Worm (Caenorhabditis elegans): ENCODE measurements around the gene fbxa-88.

Gene fbxa-88

DNA sequence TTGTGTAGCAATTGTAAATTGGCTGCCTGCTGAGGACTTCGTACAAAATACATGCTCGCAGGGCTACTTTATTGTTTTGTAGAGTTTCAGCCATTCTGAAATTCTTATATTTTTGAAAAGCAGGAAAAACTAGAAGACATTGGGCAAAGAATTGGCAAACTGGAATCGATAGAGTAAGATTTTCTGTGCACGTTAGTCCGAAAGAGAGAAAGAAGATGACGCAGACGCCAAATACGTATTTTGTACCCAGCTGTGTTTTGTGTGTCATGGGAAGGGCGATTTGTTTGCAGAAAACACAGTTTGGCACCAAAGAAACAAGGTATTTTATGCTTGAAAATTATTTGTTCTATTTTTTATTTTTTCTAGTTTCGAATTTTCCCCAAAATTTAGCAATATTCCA is 15.5 kb downstream of the fbxa-88 start, which contains the start of gene fbxa-143:
TSS of gene fbxa-143 (minus strand) at position 101 of the 400 bp plus-strand sequence.
- TF ChIP-seq ceh-13 (GFP tag; optimal IDR thresholded peaks at IDR 0.05) (no peak), hmg-4 (GFP tag; optimal IDR thresholded peaks at IDR 0.05) (no peak), hmbx-1 (tag; optimal IDR thresholded peaks at IDR 0.05) (no peak), ama-1 (optimal IDR thresholded peaks at IDR 0.05) (no peak), flt-1 (GFP tag; IDR thresholded peaks at IDR 0.05) (no peak), sea-1 (GFP tag; conservative IDR thresholded peaks at IDR 0.05) (no peak), ets-7 (tag; optimal IDR thresholded peaks at IDR 0.05) (no peak), tbx-37 (GFP tag; conservative IDR thresholded peaks at IDR 0.05) (no peak), aly-1 (tag; optimal IDR thresholded peaks at IDR 0.05) (no peak)

DNA sequence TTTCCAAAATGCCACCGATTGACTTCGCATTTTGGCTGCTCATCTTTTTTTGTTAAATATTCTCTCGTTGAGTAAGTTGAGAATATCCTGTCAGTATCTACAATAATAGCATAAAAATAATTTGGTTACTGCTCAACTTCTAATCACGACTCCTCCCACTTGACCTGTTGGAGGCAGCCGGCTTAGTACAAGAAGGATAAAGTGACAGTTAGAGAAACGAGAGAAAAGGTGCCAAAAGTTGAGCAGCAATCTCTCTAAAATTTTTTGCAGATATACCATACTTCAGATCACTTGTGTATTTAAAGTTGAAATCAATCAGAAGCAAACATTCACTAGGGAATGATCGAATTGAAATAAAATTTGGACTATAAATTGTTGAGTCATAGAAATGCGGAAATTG is 18.2 kb downstream of the fbxa-88 start, which contains the start of gene nhr-111:
TSS of gene nhr-111 (minus strand) at position 101 of the 400 bp plus-strand sequence.
- TF ChIP-seq tbx-37 (GFP tag; conservative IDR thresholded peaks at IDR 0.05) (no peak), F13C5.2 (tag; optimal IDR thresholded peaks at IDR 0.05) (no peak)

DNA sequence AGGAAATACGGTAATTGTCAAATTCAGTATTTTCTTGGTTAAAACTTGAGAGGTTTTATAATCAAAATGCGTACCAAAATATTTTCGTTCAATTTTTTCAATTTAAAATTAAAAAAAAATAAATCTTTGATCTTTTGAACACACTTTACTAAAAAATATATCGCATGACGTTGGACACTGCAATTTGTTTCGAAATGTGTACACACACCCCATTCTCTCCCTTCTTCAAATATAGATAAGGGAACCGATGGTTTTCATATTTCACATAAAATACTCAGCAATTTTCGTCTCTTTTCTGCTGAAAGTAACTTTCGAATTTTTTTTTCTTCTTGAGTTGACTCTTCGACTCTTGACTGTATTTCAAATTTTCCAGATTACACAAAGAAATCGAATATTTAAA is 21.5 kb downstream of the fbxa-88 start:
- TF ChIP-seq tbx-37 (GFP tag; conservative IDR thresholded peaks at IDR 0.05) (no peak), tra-4 (tag; optimal IDR thresholded peaks at IDR 0.05) (no peak), tbx-11 (GFP tag; IDR thresholded peaks at IDR 0.05) (no peak)

DNA sequence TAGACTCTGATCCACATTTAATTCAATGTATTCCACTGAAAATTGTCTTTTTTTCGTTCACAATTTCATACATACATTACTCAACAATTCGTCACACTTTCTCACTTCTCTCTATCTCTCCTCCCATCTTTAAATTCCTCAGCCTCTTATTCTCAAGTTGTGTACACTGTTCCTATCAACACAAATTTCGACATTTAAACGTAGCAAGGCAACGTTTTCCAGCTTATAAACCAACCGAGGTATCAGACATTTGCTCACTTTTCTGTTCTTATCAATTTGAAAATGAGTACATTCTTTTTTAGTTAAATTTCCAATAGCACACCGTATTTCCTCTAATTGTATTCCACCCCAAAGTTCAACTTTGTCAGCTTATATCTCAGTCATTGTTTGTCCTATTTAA is 22.0 kb downstream of the fbxa-88 start, which contains the start of gene skr-3:
TSS of gene skr-3 (plus strand) at position 163 of the 400 bp plus-strand sequence.
- TF ChIP-seq hnd-1 (tag; optimal IDR thresholded peaks at IDR 0.05), result no peak
- TF ChIP-seq sea-1 (GFP tag; conservative IDR thresholded peaks at IDR 0.05), result no peak
- TF ChIP-seq scrt-1 (GFP tag; IDR thresholded peaks at IDR 0.05), result no peak
- TF ChIP-seq tbx-11 (GFP tag; IDR thresholded peaks at IDR 0.05), result no peak
- TF ChIP-seq pes-1 (GFP tag; IDR thresholded peaks at IDR 0.05), result no peak
- TF ChIP-seq tra-4 (tag; optimal IDR thresholded peaks at IDR 0.05), result no peak
- TF ChIP-seq ceh-13 (GFP tag; optimal IDR thresholded peaks at IDR 0.05), result no peak
- TF ChIP-seq B0310.2 (tag; optimal IDR thresholded peaks at IDR 0.05), result no peak
- TF ChIP-seq F13C5.2 (tag; optimal IDR thresholded peaks at IDR 0.05), result no peak
- no peak for TF ChIP-seq hmg-4 (GFP tag; optimal IDR thresholded peaks at IDR 0.05)
- no peak for TF ChIP-seq aly-1 (tag; optimal IDR thresholded peaks at IDR 0.05)
- TF ChIP-seq ceh-36 (tag; optimal IDR thresholded peaks at IDR 0.05), result no peak
- no peak for TF ChIP-seq flt-1 (GFP tag; IDR thresholded peaks at IDR 0.05)
- TF ChIP-seq hmbx-1 (tag; optimal IDR thresholded peaks at IDR 0.05), result no peak
- no peak for TF ChIP-seq ama-1 (optimal IDR thresholded peaks at IDR 0.05)

DNA sequence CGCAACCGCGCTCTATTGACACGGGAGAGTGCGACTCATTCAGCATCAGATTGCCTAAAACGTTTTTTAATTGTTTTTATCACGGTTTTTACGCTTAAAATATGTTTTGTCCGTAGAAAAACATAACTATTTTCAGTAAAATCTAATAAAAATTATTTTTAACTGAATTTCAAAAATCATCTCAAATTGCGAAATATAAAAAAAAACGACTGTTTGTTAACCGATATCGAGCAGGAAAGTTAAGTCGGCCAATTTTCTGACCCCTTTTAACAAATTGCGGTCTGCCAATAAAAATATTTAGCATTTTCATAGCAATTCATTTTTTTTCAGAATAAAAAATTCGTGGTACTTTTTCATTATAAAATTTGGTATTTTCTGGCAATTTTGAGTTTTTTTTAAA is 22.4 kb downstream of the fbxa-88 start:
- TF ChIP-seq ceh-13 (GFP tag; optimal IDR thresholded peaks at IDR 0.05) (no peak), scrt-1 (GFP tag; IDR thresholded peaks at IDR 0.05) (no peak), hmbx-1 (tag; optimal IDR thresholded peaks at IDR 0.05) (no peak), hmg-4 (GFP tag; optimal IDR thresholded peaks at IDR 0.05) (no peak), ama-1 (optimal IDR thresholded peaks at IDR 0.05) (no peak), flt-1 (GFP tag; IDR thresholded peaks at IDR 0.05) (no peak), tbx-37 (GFP tag; conservative IDR thresholded peaks at IDR 0.05) (no peak), sea-1 (GFP tag; conservative IDR thresholded peaks at IDR 0.05) (no peak), F13C5.2 (tag; optimal IDR thresholded peaks at IDR 0.05) (no peak), ceh-36 (tag; optimal IDR thresholded peaks at IDR 0.05) (no peak), B0310.2 (tag; optimal IDR thresholded peaks at IDR 0.05) (no peak), tra-4 (tag; optimal IDR thresholded peaks at IDR 0.05) (no peak)

DNA sequence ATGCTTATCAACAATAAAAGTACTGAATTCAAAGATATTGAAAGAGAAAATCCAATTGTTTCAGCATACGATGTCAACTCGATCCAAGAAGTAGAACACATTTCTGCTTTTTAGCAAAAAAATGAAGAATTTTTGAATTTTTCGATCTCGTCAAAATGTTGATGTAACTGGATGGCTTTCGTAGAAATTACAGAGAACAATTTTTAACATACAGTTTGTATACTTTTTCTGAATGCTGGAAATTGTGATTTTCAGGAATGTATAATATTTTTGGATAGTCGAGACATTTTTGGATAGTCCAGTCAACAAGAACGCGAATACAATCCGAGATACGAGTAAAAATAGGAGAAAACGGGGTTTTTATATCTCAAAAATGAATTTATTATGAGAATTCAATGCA is 24.3 kb downstream of the fbxa-88 start, which contains the start of gene str-103:
TSS of gene str-103 (minus strand) at position 101 of the 400 bp plus-strand sequence.
- TF ChIP-seq hmg-4 (GFP tag; optimal IDR thresholded peaks at IDR 0.05), result no peak
- no peak for TF ChIP-seq scrt-1 (GFP tag; IDR thresholded peaks at IDR 0.05)
- no peak for TF ChIP-seq pes-1 (GFP tag; IDR thresholded peaks at IDR 0.05)
- TF ChIP-seq hmbx-1 (tag; optimal IDR thresholded peaks at IDR 0.05), result no peak
- no peak for TF ChIP-seq tra-4 (tag; optimal IDR thresholded peaks at IDR 0.05)
- no peak for TF ChIP-seq hnd-1 (tag; optimal IDR thresholded peaks at IDR 0.05)
- TF ChIP-seq ets-7 (tag; optimal IDR thresholded peaks at IDR 0.05), result no peak
- TF ChIP-seq sea-1 (GFP tag; conservative IDR thresholded peaks at IDR 0.05), result no peak

DNA sequence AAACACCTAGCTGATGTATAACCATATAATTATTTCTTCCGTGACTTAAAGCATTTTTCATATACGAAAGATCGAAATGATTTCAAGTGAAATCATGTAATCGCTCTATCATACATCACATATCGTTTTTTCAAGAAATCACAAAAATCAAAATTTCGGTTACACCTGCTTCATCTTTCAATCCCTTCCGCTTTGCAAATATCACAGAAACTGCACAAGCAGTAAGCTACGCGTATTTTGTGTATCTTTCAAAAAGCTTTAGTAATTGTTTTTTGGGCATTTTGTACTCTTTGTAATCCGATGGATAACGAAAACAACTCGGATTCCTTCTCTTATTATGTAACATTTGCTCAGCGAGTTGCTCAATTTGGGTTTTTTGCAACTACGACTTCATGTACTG is 27.5 kb downstream of the fbxa-88 start, which contains the start of gene str-25:
TSS of gene str-25 (plus strand) at position 301 of the 400 bp plus-strand sequence.
- TF ChIP-seq F13C5.2 (tag; optimal IDR thresholded peaks at IDR 0.05), result no peak
- TF ChIP-seq tbx-11 (GFP tag; IDR thresholded peaks at IDR 0.05), result no peak

DNA sequence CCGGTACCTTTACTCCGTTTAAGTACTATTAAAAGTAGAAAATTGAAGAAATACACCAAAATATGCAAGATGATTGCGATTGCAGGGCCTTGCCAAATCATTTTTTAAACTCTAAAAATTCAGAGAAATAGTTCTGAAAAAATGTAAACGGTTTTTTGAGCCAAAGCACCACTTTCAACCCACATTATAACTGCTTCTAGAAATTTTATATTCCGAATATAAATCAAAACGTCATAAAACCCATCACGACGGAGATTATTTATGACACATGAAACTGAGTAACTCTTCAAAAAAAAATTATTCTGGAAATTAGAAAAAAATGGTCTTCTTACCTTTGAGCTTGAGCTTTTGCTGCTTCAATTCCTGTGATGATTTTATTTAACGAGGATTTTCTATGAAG is 28.7 kb downstream of the fbxa-88 start, which contains the start of gene srxa-16:
TSS of gene srxa-16 (minus strand) at position 101 of the 400 bp plus-strand sequence.
- TF ChIP-seq sea-1 (GFP tag; conservative IDR thresholded peaks at IDR 0.05) (no peak), pes-1 (GFP tag; IDR thresholded peaks at IDR 0.05) (no peak), scrt-1 (GFP tag; IDR thresholded peaks at IDR 0.05) (no peak), hmg-4 (GFP tag; optimal IDR thresholded peaks at IDR 0.05) (no peak), hmbx-1 (tag; optimal IDR thresholded peaks at IDR 0.05) (no peak), F13C5.2 (tag; optimal IDR thresholded peaks at IDR 0.05) (no peak), hnd-1 (tag; optimal IDR thresholded peaks at IDR 0.05) (no peak), aly-1 (tag; optimal IDR thresholded peaks at IDR 0.05) (no peak), ceh-13 (GFP tag; optimal IDR thresholded peaks at IDR 0.05) (no peak), ets-7 (tag; optimal IDR thresholded peaks at IDR 0.05) (no peak), tbx-37 (GFP tag; conservative IDR thresholded peaks at IDR 0.05) (no peak), tbx-11 (GFP tag; IDR thresholded peaks at IDR 0.05) (no peak)

DNA sequence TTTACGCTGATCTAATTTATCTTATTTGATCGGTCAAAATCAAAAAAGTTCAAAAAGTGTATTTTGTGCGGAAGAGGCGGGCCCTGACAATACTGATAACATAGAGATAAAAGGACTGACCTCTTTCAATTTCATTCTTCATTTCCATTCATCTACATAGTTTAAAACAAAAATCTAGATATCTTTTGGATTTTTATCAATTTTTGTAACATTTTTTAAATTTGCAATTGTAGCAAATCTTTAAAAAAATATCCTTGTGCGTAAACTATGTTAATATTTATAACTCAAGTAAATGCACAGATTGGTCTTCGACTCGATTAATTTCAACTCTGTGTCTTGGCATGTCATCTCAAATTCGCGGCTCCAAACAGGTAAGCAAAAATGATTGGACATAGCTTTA is 39.3 kb downstream of the fbxa-88 start, which contains the start of gene argk-1:
TSS of gene argk-1 (plus strand) at position 301 of the 400 bp plus-strand sequence.
- TF ChIP-seq B0310.2 (tag; optimal IDR thresholded peaks at IDR 0.05) (no peak), ceh-36 (tag; optimal IDR thresholded peaks at IDR 0.05) (no peak), hnd-1 (tag; optimal IDR thresholded peaks at IDR 0.05) (no peak), aly-1 (tag; optimal IDR thresholded peaks at IDR 0.05) (no peak), tbx-37 (GFP tag; conservative IDR thresholded peaks at IDR 0.05) (no peak), ets-7 (tag; optimal IDR thresholded peaks at IDR 0.05) (no peak), pes-1 (GFP tag; IDR thresholded peaks at IDR 0.05) (no peak), flt-1 (GFP tag; IDR thresholded peaks at IDR 0.05) (no peak), sea-1 (GFP tag; conservative IDR thresholded peaks at IDR 0.05) (no peak), hmbx-1 (tag; optimal IDR thresholded peaks at IDR 0.05) (no peak), hmg-4 (GFP tag; optimal IDR thresholded peaks at IDR 0.05) (no peak), ceh-13 (GFP tag; optimal IDR thresholded peaks at IDR 0.05) (no peak)

All from whole organism, early embryonic.